Worm (Caenorhabditis elegans) whole organism, late embryonic: ENCODE measurements around the gene D2023.1.

ENCODE experiments used
- F13H6.1 ChIP-seq: sonication (generic microtip); optimal IDR thresholded peaks from 2 replicates; lab custom pipeline; 2016; ENCODE audit warnings: missing genetic modification characterization, missing compliant biosample characterization
- ama-1 ChIP-seq: fragments of 150-350 bp; optimal IDR thresholded peaks from 2 replicates; lab custom pipeline; 2014
- ceh-2 ChIP-seq: sonication (generic microtip); optimal IDR thresholded peaks from 2 replicates; lab custom pipeline; 2016; ENCODE audit warnings: missing genotype, missing genetic modification characterization, missing compliant biosample characterization
- ceh-30 ChIP-seq: fragments of 150-350 bp; optimal IDR thresholded peaks from 2 replicates; lab custom pipeline; 2014; ENCODE audit warnings: missing biosample characterization, missing genetic modification characterization
- fkh-10 ChIP-seq: fragments of 150-350 bp; optimal IDR thresholded peaks from 2 replicates; lab custom pipeline; 2014; ENCODE audit warnings: missing biosample characterization, missing genetic modification reagents, missing genetic modification characterization
- gmeb-2 ChIP-seq: sonication (generic microtip); optimal IDR thresholded peaks from 2 replicates; lab custom pipeline; 2016; ENCODE audit warnings: missing genetic modification characterization, inconsistent platforms, missing compliant biosample characterization
- hlh-30 ChIP-seq: sonication (generic microtip); optimal IDR thresholded peaks from 2 replicates; lab custom pipeline; 2017; ENCODE audit warnings: antibody characterized with exemption, missing genetic modification characterization, missing compliant biosample characterization; ENCODE audit not compliant: insufficient read depth
- nhr-232 ChIP-seq: sonication (generic microtip); optimal IDR thresholded peaks from 2 replicates; lab custom pipeline; 2016; ENCODE audit warnings: missing genetic modification characterization, missing compliant biosample characterization
- npax-4 ChIP-seq: sonication (generic microtip); optimal IDR thresholded peaks from 2 replicates; lab custom pipeline; 2016; ENCODE audit warnings: missing genetic modification characterization, missing compliant biosample characterization
- pha-4 ChIP-seq: fragments of 150-350 bp; optimal IDR thresholded peaks from 2 replicates; lab custom pipeline; 2018; ENCODE audit warnings: missing biosample characterization, missing genetic modification reagents, missing genetic modification characterization
- pqm-1 ChIP-seq: sonication (generic microtip); optimal IDR thresholded peaks from 2 replicates; lab custom pipeline; 2016; ENCODE audit warnings: missing genetic modification characterization, missing compliant biosample characterization
- ref-2 ChIP-seq: sonication (generic microtip); optimal IDR thresholded peaks from 2 replicates; lab custom pipeline; 2016; ENCODE audit warnings: missing genetic modification characterization, missing compliant biosample characterization

- TF ChIP-seq F13H6.1 (tag; lab: Kevin White, UChicago) (no peak), ceh-30 (tag; lab: Kevin White, UChicago) (no peak), nhr-232 (no peak), npax-4 (no peak), ceh-2 (no peak), pqm-1 (tag; lab: Kevin White, UChicago) (no peak), pha-4 (tag; lab: Kevin White, UChicago) (no peak), ref-2 (tag; lab: Kevin White, UChicago) (no peak), gmeb-2 (tag; lab: Kevin White, UChicago) (no peak), hlh-30 (tag; lab: Kevin White, UChicago) (no peak), ama-1 (lab: Kevin White, UChicago) (no peak), fkh-10 (GFP tag; lab: Kevin White, UChicago) (no peak)
These were observed 22.3 kb upstream of the D2023.1 start, which contains the start of gene sel-11 for ce11 chrV:11767028-11767427.
